Fruit fly (Drosophila melanogaster) whole organism, embryonic: Measurements from ENCODE around the gene Vdup1.

Experiments used
- CG10209 ChIP-seq: fragments of 200-800 bp; sonication (Bioruptor generic); optimal IDR thresholded peaks from 3 replicates; lab custom pipeline; 2017; ENCODE audit warnings: missing biosample characterization, mild to moderate bottlenecking, missing genetic modification characterization, missing genetic modification reagents
- CG10267 ChIP-seq: fragments of 200-800 bp; sonication (Bioruptor generic); optimal IDR thresholded peaks from 2 replicates; lab custom pipeline; 2018; ENCODE audit warnings: missing biosample characterization, mild to moderate bottlenecking, missing genetic modification characterization, moderate library complexity
- CG10274 ChIP-seq: fragments of 200-800 bp; sonication (Bioruptor generic); optimal IDR thresholded peaks from 3 replicates; lab custom pipeline; 2017; ENCODE audit warnings: missing biosample characterization, mild to moderate bottlenecking, missing genetic modification characterization
- CG11398 ChIP-seq: fragments of 200-800 bp; sonication (Bioruptor generic); optimal IDR thresholded peaks from 2 replicates; lab custom pipeline; 2016; ENCODE audit warnings: missing biosample characterization, missing genetic modification characterization
- CG12299 ChIP-seq: fragments of 200-800 bp; sonication (Bioruptor generic); optimal IDR thresholded peaks from 2 replicates; lab custom pipeline; 2018; ENCODE audit warnings: missing biosample characterization, mild to moderate bottlenecking, missing genetic modification characterization
- CG13287 ChIP-seq: fragments of 200-800 bp; sonication (Bioruptor generic); IDR thresholded peaks from 2 replicates; pipeline ENCODE4 v1.3.6; 2022; ENCODE audit warnings: missing biosample characterization, missing genetic modification characterization; ENCODE audit not compliant: partially characterized antibody
- CG13894 ChIP-seq: fragments of 200-800 bp; sonication (Bioruptor generic); optimal IDR thresholded peaks from 3 replicates; lab custom pipeline; 2018; ENCODE audit warnings: missing biosample characterization, mild to moderate bottlenecking, missing genetic modification characterization, moderate library complexity
- CG14441 ChIP-seq: fragments of 200-800 bp; sonication (Bioruptor generic); IDR thresholded peaks from 2 replicates; pipeline ENCODE4 v1.3.6; 2022; ENCODE audit warnings: missing biosample characterization, missing genetic modification characterization
- CG15514 ChIP-seq: fragments of 200-800 bp; sonication (Bioruptor generic); optimal IDR thresholded peaks from 3 replicates; lab custom pipeline; 2017; ENCODE audit warnings: missing biosample characterization, missing genetic modification characterization, mild to moderate bottlenecking, moderate library complexity, missing genetic modification reagents
- CG15601 ChIP-seq: fragments of 200-800 bp; sonication (Bioruptor generic); optimal IDR thresholded peaks from 3 replicates; lab custom pipeline; 2019; ENCODE audit warnings: missing biosample characterization, mild to moderate bottlenecking, missing genetic modification characterization, moderate library complexity
- CG16813 ChIP-seq: fragments of 200-800 bp; sonication (Bioruptor generic); IDR thresholded peaks from 3 replicates; pipeline ENCODE4 v1.3.6; 2022; ENCODE audit warnings: missing biosample characterization, missing genetic modification characterization; ENCODE audit not compliant: partially characterized antibody
- CG17829 ChIP-seq: fragments of 200-800 bp; optimal IDR thresholded peaks from 2 replicates; lab custom pipeline; 2019; ENCODE audit warnings: missing biosample characterization, mild to moderate bottlenecking, missing genetic modification characterization, moderate library complexity
- CG30020 ChIP-seq: fragments of 200-800 bp; optimal IDR thresholded peaks from 2 replicates; lab custom pipeline; 2019; ENCODE audit warnings: missing biosample characterization, mild to moderate bottlenecking, missing genetic modification characterization, moderate library complexity
- CG33557 ChIP-seq: fragments of 200-800 bp; sonication (Bioruptor generic); optimal IDR thresholded peaks from 2 replicates; lab custom pipeline; 2019; ENCODE audit warnings: missing biosample characterization, mild to moderate bottlenecking, missing genetic modification characterization, moderate library complexity
- CG34224 ChIP-seq: fragments of 200-800 bp; sonication (Bioruptor generic); IDR thresholded peaks from 3 replicates; pipeline ENCODE4 v1.3.6; 2022; ENCODE audit warnings: missing biosample characterization, missing genetic modification characterization; ENCODE audit not compliant: partially characterized antibody
- CG34422 ChIP-seq: fragments of 200-800 bp; sonication (Bioruptor generic); IDR thresholded peaks from 3 replicates; pipeline ENCODE4 v1.3.6; 2022; ENCODE audit warnings: missing biosample characterization, missing genetic modification characterization
- CG42726 ChIP-seq: fragments of 200-800 bp; sonication (Bioruptor generic); IDR thresholded peaks from 2 replicates; pipeline ENCODE4 v1.3.6; 2022; ENCODE audit warnings: missing biosample characterization, missing genetic modification characterization; ENCODE audit not compliant: partially characterized antibody
- CG6765 ChIP-seq: fragments of 200-800 bp; sonication (Bioruptor generic); optimal IDR thresholded peaks from 3 replicates; lab custom pipeline; 2017; ENCODE audit warnings: missing biosample characterization, mild to moderate bottlenecking, missing genetic modification characterization
- CHES-1-like ChIP-seq: fragments of 200-800 bp; sonication (Bioruptor generic); optimal IDR thresholded peaks from 2 replicates; lab custom pipeline; 2016; ENCODE audit warnings: missing biosample characterization, missing genetic modification characterization
- Dp ChIP-seq: fragments of 200-800 bp; sonication (Bioruptor generic); optimal IDR thresholded peaks from 2 replicates; lab custom pipeline; 2018; ENCODE audit warnings: missing biosample characterization, mild to moderate bottlenecking, missing genetic modification characterization, moderate library complexity
- Fer1 ChIP-seq: fragments of 200-800 bp; sonication (Bioruptor generic); optimal IDR thresholded peaks from 2 replicates; lab custom pipeline; 2017; ENCODE audit warnings: missing biosample characterization, mild to moderate bottlenecking, missing genetic modification characterization
- Hand ChIP-seq: fragments of 200-800 bp; sonication (Bioruptor generic); optimal IDR thresholded peaks from 2 replicates; lab custom pipeline; 2017; ENCODE audit warnings: mild to moderate bottlenecking, missing biosample characterization, missing genetic modification reagents, missing genetic modification characterization
- HmgZ ChIP-seq: fragments of 200-800 bp; sonication (Bioruptor generic); optimal IDR thresholded peaks from 2 replicates; lab custom pipeline; 2018; ENCODE audit warnings: missing biosample characterization, mild to moderate bottlenecking, missing genetic modification characterization
- Hr39 ChIP-seq: fragments of >200 bp; optimal IDR thresholded peaks from 2 replicates; lab custom pipeline; 2017
- Nf-YC ChIP-seq: fragments of 200-800 bp; optimal IDR thresholded peaks from 3 replicates; lab custom pipeline; 2019; ENCODE audit warnings: missing biosample characterization, mild to moderate bottlenecking, missing genetic modification characterization, moderate library complexity
- Rx ChIP-seq: fragments of 200-800 bp; sonication (Bioruptor generic); IDR thresholded peaks from 2 replicates; pipeline ENCODE4 v1.3.6; 2022; ENCODE audit warnings: missing biosample characterization, missing genetic modification characterization
- Trl ChIP-seq, 3 experiments: fragments of >200 bp in 2 of 3; fragments of 200-800 bp in 1 of 3; sonication (Bioruptor generic) in 1 of 3; optimal IDR thresholded peaks; 2 replicates in 1 of 3; 3 replicates in 2 of 3; lab custom pipeline; 2016 to 2017; ENCODE audit warnings: missing biosample characterization in 1 of 3, missing genetic modification characterization in 1 of 3
- Xrp1 ChIP-seq: fragments of 200-800 bp; sonication (Bioruptor generic); IDR thresholded peaks from 2 replicates; pipeline ENCODE4 v1.3.6; 2022; ENCODE audit warnings: missing biosample characterization, missing genetic modification characterization
- caup ChIP-seq: fragments of 200-800 bp; sonication (Bioruptor generic); optimal IDR thresholded peaks from 3 replicates; lab custom pipeline; 2017; ENCODE audit warnings: missing biosample characterization, mild to moderate bottlenecking, missing genetic modification characterization, moderate library complexity; ENCODE audit not compliant: severe bottlenecking
- cwo ChIP-seq: fragments of 200-800 bp; sonication (Bioruptor generic); optimal IDR thresholded peaks from 3 replicates; lab custom pipeline; 2017; ENCODE audit warnings: missing biosample characterization, missing genetic modification characterization, mild to moderate bottlenecking, moderate library complexity, missing genetic modification reagents
- dan ChIP-seq: fragments of 200-800 bp; sonication (Bioruptor generic); IDR thresholded peaks from 2 replicates; pipeline ENCODE4 v1.3.6; 2022; ENCODE audit warnings: missing biosample characterization, missing genetic modification characterization
- gce ChIP-seq: fragments of 200-800 bp; sonication (Bioruptor generic); IDR thresholded peaks from 3 replicates; pipeline ENCODE4 v1.3.6; 2022; ENCODE audit warnings: missing biosample characterization, missing genetic modification characterization
- luna ChIP-seq: fragments of 200-800 bp; sonication (Bioruptor generic); optimal IDR thresholded peaks from 2 replicates; lab custom pipeline; 2016; ENCODE audit warnings: missing biosample characterization, missing genetic modification characterization
- mld ChIP-seq: fragments of 200-800 bp; sonication (Bioruptor generic); IDR thresholded peaks from 3 replicates; pipeline ENCODE4 v1.3.6; 2022; ENCODE audit warnings: missing biosample characterization, missing genetic modification characterization; ENCODE audit not compliant: partially characterized antibody
- nau ChIP-seq: fragments of 200-800 bp; sonication (Bioruptor generic); optimal IDR thresholded peaks from 3 replicates; lab custom pipeline; 2017; ENCODE audit warnings: missing biosample characterization, mild to moderate bottlenecking, missing genetic modification characterization, missing genetic modification reagents
- onecut ChIP-seq: fragments of 200-800 bp; sonication (Bioruptor generic); IDR thresholded peaks from 2 replicates; pipeline ENCODE4 v1.3.6; 2022; ENCODE audit warnings: missing biosample characterization, missing genetic modification characterization
- p53 ChIP-seq: fragments of 200-800 bp; sonication (Bioruptor generic); optimal IDR thresholded peaks from 2 replicates; lab custom pipeline; 2016; ENCODE audit warnings: missing biosample characterization, missing genetic modification characterization
- pum ChIP-seq: fragments of 200-800 bp; sonication (Bioruptor generic); optimal IDR thresholded peaks from 2 replicates; lab custom pipeline; 2016; ENCODE audit warnings: missing biosample characterization, missing genetic modification characterization
- ranshi ChIP-seq: fragments of 200-800 bp; sonication (Bioruptor generic); IDR thresholded peaks from 2 replicates; pipeline ENCODE4 v1.3.6; 2022; ENCODE audit warnings: missing biosample characterization, missing genetic modification characterization
- sc ChIP-seq, 3 experiments: fragments of >200 bp in 2 of 3; fragments of 200-800 bp in 1 of 3; sonication (Bioruptor generic) in 1 of 3; optimal IDR thresholded peaks; 2 replicates in 2 of 3; 3 replicates in 1 of 3; lab custom pipeline; 2017; ENCODE audit warnings: mild to moderate bottlenecking in 1 of 3, missing biosample characterization in 1 of 3, missing genetic modification characterization in 1 of 3, missing genetic modification reagents in 1 of 3
- sens-2 ChIP-seq: fragments of 200-800 bp; sonication (Bioruptor generic); IDR thresholded peaks from 2 replicates; pipeline ENCODE4 v1.3.6; 2022; ENCODE audit warnings: missing biosample characterization, missing genetic modification characterization
- so ChIP-seq: fragments of 200-800 bp; sonication (Bioruptor generic); IDR thresholded peaks from 3 replicates; pipeline ENCODE4 v1.3.6; 2022; ENCODE audit warnings: missing biosample characterization, missing genetic modification characterization
- stc ChIP-seq: fragments of 200-800 bp; sonication (Bioruptor generic); IDR thresholded peaks from 2 replicates; pipeline ENCODE4 v1.3.6; 2022; ENCODE audit warnings: missing biosample characterization, missing genetic modification characterization
- tap ChIP-seq: fragments of 200-800 bp; optimal IDR thresholded peaks from 3 replicates; lab custom pipeline; 2019; ENCODE audit warnings: missing biosample characterization, mild to moderate bottlenecking, missing genetic modification characterization, moderate library complexity
- tna ChIP-seq: fragments of 200-800 bp; sonication (Bioruptor generic); IDR thresholded peaks from 2 replicates; pipeline ENCODE4 v1.3.6; 2022; ENCODE audit warnings: missing biosample characterization, missing genetic modification characterization; ENCODE audit not compliant: partially characterized antibody
- vvl ChIP-seq: fragments of 200-800 bp; sonication (Bioruptor generic); IDR thresholded peaks from 2 replicates; pipeline ENCODE4 v1.3.6; 2022; ENCODE audit warnings: missing biosample characterization, missing genetic modification characterization
- wor ChIP-seq: fragments of 200-800 bp; sonication (Bioruptor generic); IDR thresholded peaks from 2 replicates; pipeline ENCODE4 v1.3.6; 2022; ENCODE audit warnings: missing biosample characterization, missing genetic modification characterization
- zf30C ChIP-seq: fragments of 200-800 bp; sonication (Bioruptor generic); optimal IDR thresholded peaks from 3 replicates; lab custom pipeline; 2018; ENCODE audit warnings: missing biosample characterization, mild to moderate bottlenecking, missing genetic modification characterization

Vdup1 gene

dm6 chr3L:129311-129816 lies 49.4 kb downstream of the Vdup1 start, which contains the start of gene Pdk1 (continued):
- peak; percentile 10; the same call in 1 of the 2 replicates for TF ChIP-seq CG14441 (GFP tag; lab: Robert Waterston, UW)
- TF ChIP-seq Hand = no peak
- peak; percentile 45; the same call in 1 of the 2 replicates for TF ChIP-seq onecut (GFP tag; lab: Robert Waterston, UW)
- TF ChIP-seq CG10267 (tag; lab: Kevin White, UChicago) = peak; percentile 6
- no peak for TF ChIP-seq Xrp1 (GFP tag; lab: Robert Waterston, UW)
- peak; percentile 38 for TF ChIP-seq CG11398 (GFP tag; lab: Kevin White, UChicago)
- TF ChIP-seq sc (optimal IDR thresholded peaks at IDR 0.05; lab: Kevin White, UChicago) = no peak
- TF ChIP-seq sc (GFP tag; optimal IDR thresholded peaks at IDR 0.05; lab: Kevin White, UChicago) = no peak
- TF ChIP-seq mld (GFP tag; lab: Robert Waterston, UW) = peak; percentile 32; the same call in 1 of the 3 replicates
- peak; percentile 64 for TF ChIP-seq CG17829 (tag; lab: Kevin White, UChicago)
- peak; percentile 93 to 96 for TF ChIP-seq Trl (optimal IDR thresholded peaks at IDR 0.05; lab: Kevin White, UChicago)
- peak; percentile 64 for TF ChIP-seq Trl (GFP tag; optimal IDR thresholded peaks at IDR 0.05; lab: Kevin White, UChicago)
- no peak for TF ChIP-seq Rx
- peak; percentile 41; the same call in 1 of the 2 replicates for TF ChIP-seq stc (GFP tag; lab: Robert Waterston, UW)
- TF ChIP-seq CG13287 = peak; percentile 44; the same call in 1 of the 2 replicates
- no peak for TF ChIP-seq CG15601
- TF ChIP-seq CG12299 (tag; lab: Kevin White, UChicago) = peak; percentile 1
- TF ChIP-seq tap (tag; lab: Kevin White, UChicago) = no peak
- TF ChIP-seq so (GFP tag; lab: Robert Waterston, UW) = no peak
- no peak; the same call in 2 of the 3 replicates for TF ChIP-seq CG16813 (GFP tag; lab: Robert Waterston, UW)
- TF ChIP-seq CG13894 (tag; lab: Kevin White, UChicago) = peak; percentile 66
- no peak for TF ChIP-seq CG6765 (GFP tag; lab: Kevin White, UChicago)
- TF ChIP-seq gce (GFP tag; lab: Robert Waterston, UW) = peak; percentile 42; the same call in 1 of the 3 replicates
- TF ChIP-seq Nf-YC = peak; percentile 41
- no peak for TF ChIP-seq Hr39 (lab: Kevin White, UChicago)
- peak; percentile 35 for TF ChIP-seq CG33557 (GFP tag; lab: Kevin White, UChicago)
- peak; percentile 58 for TF ChIP-seq Fer1 (GFP tag; lab: Kevin White, UChicago)
- TF ChIP-seq CG10274 (GFP tag; lab: Kevin White, UChicago) = no peak
- no peak for TF ChIP-seq pum (GFP tag; lab: Kevin White, UChicago)
- TF ChIP-seq nau (GFP tag; lab: Kevin White, UChicago) = peak; percentile 6
- TF ChIP-seq p53 (GFP tag; lab: Kevin White, UChicago) = no peak
- TF ChIP-seq CG10209 = no peak
- peak; percentile 8 for TF ChIP-seq cwo (GFP tag; lab: Kevin White, UChicago)
- no peak; the same call in 1 of the 2 replicates for TF ChIP-seq ranshi (GFP tag; lab: Robert Waterston, UW)
- no peak; the same call in 1 of the 2 replicates for TF ChIP-seq sens-2
- TF ChIP-seq tna (GFP tag; lab: Robert Waterston, UW) = peak; percentile 13; the same call in 1 of the 2 replicates
- TF ChIP-seq CHES-1-like (GFP tag; lab: Kevin White, UChicago) = peak; percentile 45
- peak; percentile 1 for TF ChIP-seq CG15514
- TF ChIP-seq CG34224 (GFP tag; lab: Robert Waterston, UW) = no peak
- TF ChIP-seq CG30020 (tag; lab: Kevin White, UChicago) = no peak
- peak; percentile 34 for TF ChIP-seq HmgZ
- peak; percentile 81 for TF ChIP-seq CG42726 (GFP tag; lab: Robert Waterston, UW)
- TF ChIP-seq zf30C = peak; percentile 68
- no peak for TF ChIP-seq luna (GFP tag; lab: Kevin White, UChicago)
- TF ChIP-seq Dp (GFP tag; lab: Kevin White, UChicago) = peak; percentile 29
- TF ChIP-seq CG34422 (GFP tag; lab: Robert Waterston, UW) = peak; percentile 91
- TF ChIP-seq wor (GFP tag; lab: Robert Waterston, UW) = no peak
- TF ChIP-seq vvl (GFP tag; lab: Robert Waterston, UW) = peak; percentile 65
- peak; percentile 48 for TF ChIP-seq caup (GFP tag; lab: Kevin White, UChicago)
- no peak for TF ChIP-seq dan (GFP tag; lab: Robert Waterston, UW)
